Worm (Caenorhabditis elegans): ENCODE results near the gene let-418.

DNA sequence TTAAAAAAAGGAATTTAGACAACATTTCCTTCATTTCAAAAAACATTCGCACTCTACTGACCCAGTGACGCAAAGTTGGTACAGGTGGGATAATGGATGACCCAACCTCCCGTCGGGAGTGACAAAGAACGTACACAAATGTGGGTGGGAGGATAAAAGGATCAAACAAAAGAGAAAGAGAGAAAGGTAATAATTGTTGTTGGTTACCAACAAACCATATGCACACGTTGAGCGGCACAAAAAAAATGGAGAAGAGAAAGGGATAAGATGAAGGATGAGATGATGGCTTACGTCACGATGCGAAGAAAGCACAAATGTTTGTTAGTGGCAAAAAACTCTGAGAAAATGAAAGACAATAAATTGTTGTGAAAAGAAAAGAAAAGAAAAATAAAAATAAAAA is 25.0 kb downstream of the let-418 start:
- TF ChIP-seq him-1 (tag; optimal IDR thresholded peaks at IDR 0.05), result no peak
- no peak for TF ChIP-seq W03F9.2 (tag; optimal IDR thresholded peaks at IDR 0.05)

All from whole organism, L4/young adult.